Worm (Caenorhabditis elegans) whole organism, mixed stage, embryonic: Measurements from ENCODE around the gene gbb-1.
A peak's percentile ranks its signal among the peaks of the same experiment; 100 is the strongest.

ENCODE experiments used
- drap-1 ChIP-seq: fragments of 200-800 bp; sonication (Bioruptor generic); optimal IDR thresholded peaks from 3 replicates; lab custom pipeline; 2018; ENCODE audit warnings: mild to moderate bottlenecking, missing genetic modification characterization, missing compliant biosample characterization
- lin-32 ChIP-seq: fragments of 200-800 bp; sonication (Bioruptor generic); optimal IDR thresholded peaks from 2 replicates; lab custom pipeline; 2018; ENCODE audit warnings: mild to moderate bottlenecking, missing genetic modification characterization, missing compliant biosample characterization
- ztf-11 ChIP-seq: fragments of 150-350 bp; optimal IDR thresholded peaks from 2 replicates; lab custom pipeline; 2014; ENCODE audit warnings: missing biosample characterization, missing genetic modification characterization

DNA sequence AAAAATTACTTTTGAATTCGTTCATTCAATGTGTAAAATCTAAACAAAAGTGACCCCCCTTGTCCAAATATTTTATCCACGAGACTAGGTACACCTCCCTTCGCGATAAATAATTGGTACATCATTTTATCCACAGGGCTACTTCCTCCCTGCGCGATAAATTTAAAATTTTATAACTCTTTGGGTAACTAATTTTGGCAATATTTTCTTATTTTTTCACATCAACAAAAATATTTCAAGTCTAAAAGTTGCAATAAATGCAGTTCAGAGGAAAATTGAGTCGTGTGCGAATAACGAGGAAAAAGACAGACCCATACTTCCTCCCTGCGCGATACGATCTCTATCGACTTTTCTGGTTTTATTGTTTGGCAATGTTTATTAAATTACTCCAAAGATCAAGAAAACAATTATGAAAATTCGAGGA, 39.3 kb downstream of the gbb-1 start:
- TF ChIP-seq drap-1: peak; percentile 91
- TF ChIP-seq ztf-11 (tag; lab: Kevin White, UChicago): peak; percentile 90
- no peak for TF ChIP-seq lin-32
